Worm (Caenorhabditis elegans): ENCODE results near the gene C50F7.3.

- TF ChIP-seq ceh-20 (GFP tag; IDR thresholded peaks at IDR 0.05), result no peak
- no peak for TF ChIP-seq unc-62 (GFP tag; optimal IDR thresholded peaks at IDR 0.05 in 1 of 2)
- TF ChIP-seq unc-62 (tag; optimal IDR thresholded peaks at IDR 0.05), result no peak
- TF ChIP-seq fos-1 (tag; optimal IDR thresholded peaks at IDR 0.05), result no peak
- TF ChIP-seq daf-19 (GFP tag; conservative IDR thresholded peaks at IDR 0.05), result no peak
- no peak for TF ChIP-seq ztf-11 (tag; optimal IDR thresholded peaks at IDR 0.05)
- no peak for TF ChIP-seq ceh-28 (tag; optimal IDR thresholded peaks at IDR 0.05)
- no peak for TF ChIP-seq skn-1 (tag; optimal IDR thresholded peaks at IDR 0.05)
- no peak for TF ChIP-seq F49E8.2 (tag; optimal IDR thresholded peaks at IDR 0.05; ENCODE audit: borderline replicate concordance)
- TF ChIP-seq lin-13 (GFP tag; optimal IDR thresholded peaks at IDR 0.05), result no peak
Observed at ce11 chrIV:7736616-7737015, 4.5 kb downstream of the C50F7.3 start.
